Fruit fly (Drosophila melanogaster) whole organism, embryonic: ENCODE measurements around the gene Cdc23.
A peak's percentile ranks its signal among the peaks of the same experiment; 100 is the strongest.

Source experiments
- CG10267 ChIP-seq: fragments of 200-800 bp; sonication (Bioruptor generic); optimal IDR thresholded peaks from 2 replicates; lab custom pipeline; 2018; ENCODE audit warnings: missing biosample characterization, mild to moderate bottlenecking, missing genetic modification characterization, moderate library complexity
- CG10462 ChIP-seq: fragments of 200-800 bp; sonication (Bioruptor generic); optimal IDR thresholded peaks from 2 replicates; lab custom pipeline; 2016; ENCODE audit warnings: missing biosample characterization, missing genetic modification characterization
- CG12219 ChIP-seq: fragments of 200-800 bp; sonication (Bioruptor generic); optimal IDR thresholded peaks from 3 replicates; lab custom pipeline; 2018; ENCODE audit warnings: missing biosample characterization, mild to moderate bottlenecking, missing genetic modification characterization
- CG12391 ChIP-seq: fragments of 200-800 bp; sonication (Bioruptor generic); optimal IDR thresholded peaks from 3 replicates; lab custom pipeline; 2018; ENCODE audit warnings: missing biosample characterization, mild to moderate bottlenecking, missing genetic modification characterization, moderate library complexity
- CG13775 ChIP-seq: fragments of 200-800 bp; sonication (Bioruptor generic); optimal IDR thresholded peaks from 3 replicates; lab custom pipeline; 2017; ENCODE audit warnings: missing biosample characterization, mild to moderate bottlenecking, missing genetic modification characterization
- CG14441 ChIP-seq: fragments of 200-800 bp; sonication (Bioruptor generic); IDR thresholded peaks from 2 replicates; pipeline ENCODE4 v1.3.6; 2022; ENCODE audit warnings: missing biosample characterization, missing genetic modification characterization
- CG17802 ChIP-seq: fragments of 200-800 bp; sonication (Bioruptor generic); optimal IDR thresholded peaks from 2 replicates; lab custom pipeline; 2018; ENCODE audit warnings: missing biosample characterization, mild to moderate bottlenecking, missing genetic modification characterization, moderate library complexity
- CG18262 ChIP-seq: fragments of 200-800 bp; optimal IDR thresholded peaks from 3 replicates; lab custom pipeline; 2019; ENCODE audit warnings: missing biosample characterization, mild to moderate bottlenecking, missing genetic modification characterization, moderate library complexity
- CG30403 ChIP-seq: fragments of 200-800 bp; sonication (Bioruptor generic); optimal IDR thresholded peaks from 3 replicates; lab custom pipeline; 2016; ENCODE audit warnings: missing biosample characterization, missing genetic modification characterization
- CG31224 ChIP-seq: fragments of 200-800 bp; sonication (Bioruptor generic); IDR thresholded peaks from 2 replicates; pipeline ENCODE4 v1.3.6; 2022; ENCODE audit warnings: missing biosample characterization, missing genetic modification characterization
- CG3163 ChIP-seq: fragments of 200-800 bp; sonication (Bioruptor generic); optimal IDR thresholded peaks from 3 replicates; lab custom pipeline; 2016; ENCODE audit warnings: missing biosample characterization, missing genetic modification characterization
- CG32532 ChIP-seq: fragments of 200-800 bp; sonication (Bioruptor generic); IDR thresholded peaks from 2 replicates; pipeline ENCODE4 v1.3.6; 2022; ENCODE audit warnings: missing biosample characterization, missing genetic modification characterization
- CG4360 ChIP-seq: fragments of 200-800 bp; sonication (Bioruptor generic); IDR thresholded peaks from 2 replicates; pipeline ENCODE4 v1.3.6; 2022; ENCODE audit warnings: missing biosample characterization, missing genetic modification characterization
- CG4617 ChIP-seq: fragments of 200-800 bp; sonication (Bioruptor generic); optimal IDR thresholded peaks from 3 replicates; lab custom pipeline; 2016; ENCODE audit warnings: missing biosample characterization, missing genetic modification characterization, borderline replicate concordance
- CG6689 ChIP-seq: fragments of 200-800 bp; sonication (Bioruptor generic); IDR thresholded peaks from 2 replicates; pipeline ENCODE4 v1.3.6; 2022; ENCODE audit warnings: missing biosample characterization, missing genetic modification characterization
- CG6854 ChIP-seq: fragments of 200-800 bp; sonication (Bioruptor generic); optimal IDR thresholded peaks from 3 replicates; lab custom pipeline; 2017; ENCODE audit warnings: missing biosample characterization, mild to moderate bottlenecking, missing genetic modification characterization
- CG7372 ChIP-seq: fragments of 200-800 bp; sonication (Bioruptor generic); IDR thresholded peaks from 2 replicates; pipeline ENCODE4 v1.3.6; 2022; ENCODE audit warnings: missing biosample characterization, missing genetic modification characterization
- CG9215 ChIP-seq: fragments of 200-800 bp; sonication (Bioruptor generic); IDR thresholded peaks from 2 replicates; pipeline ENCODE4 v1.3.6; 2022; ENCODE audit warnings: missing biosample characterization, missing genetic modification characterization
- CG9932 ChIP-seq: fragments of 200-800 bp; sonication (Bioruptor generic); IDR thresholded peaks from 2 replicates; pipeline ENCODE4 v1.3.6; 2022; ENCODE audit warnings: missing biosample characterization, missing genetic modification characterization
- Deaf1 ChIP-seq: fragments of 200-800 bp; optimal IDR thresholded peaks from 3 replicates; lab custom pipeline; 2019; ENCODE audit warnings: missing biosample characterization, mild to moderate bottlenecking, missing genetic modification characterization, moderate library complexity
- H2.0 ChIP-seq: fragments of 200-800 bp; sonication (Bioruptor generic); IDR thresholded peaks from 2 replicates; pipeline ENCODE4 v1.3.6; 2022; ENCODE audit warnings: missing biosample characterization, missing genetic modification characterization
- HHEX ChIP-seq: fragments of 200-800 bp; sonication (Bioruptor generic); optimal IDR thresholded peaks from 3 replicates; lab custom pipeline; 2017; ENCODE audit warnings: missing biosample characterization, mild to moderate bottlenecking, missing genetic modification characterization, missing genetic modification reagents
- Hr51 ChIP-seq, 2 experiments: fragments of 200-800 bp; sonication (Bioruptor generic); optimal IDR thresholded peaks; 2 replicates in 1 of 2; 3 replicates in 1 of 2; lab custom pipeline; 2016 to 2018; ENCODE audit warnings: missing biosample characterization in 2 of 2, missing genetic modification characterization in 2 of 2, mild to moderate bottlenecking in 1 of 2, moderate library complexity in 1 of 2
- Mad ChIP-seq: fragments of 200-800 bp; sonication (Bioruptor generic); optimal IDR thresholded peaks from 2 replicates; lab custom pipeline; 2016; ENCODE audit warnings: missing biosample characterization, missing genetic modification characterization
- Poxn ChIP-seq: fragments of 200-800 bp; sonication (Bioruptor generic); IDR thresholded peaks from 2 replicates; pipeline ENCODE4 v1.3.6; 2022; ENCODE audit warnings: missing biosample characterization, missing genetic modification characterization
- Ravus ChIP-seq: fragments of 200-800 bp; sonication (Bioruptor generic); IDR thresholded peaks from 2 replicates; pipeline ENCODE4 v1.3.6; 2022; ENCODE audit warnings: missing biosample characterization, missing genetic modification characterization
- Rfx ChIP-seq: fragments of 200-800 bp; sonication (Bioruptor generic); IDR thresholded peaks from 2 replicates; pipeline ENCODE4 v1.3.6; 2022; ENCODE audit warnings: missing biosample characterization, missing genetic modification characterization
- Six4 ChIP-seq: fragments of 200-800 bp; sonication (Bioruptor generic); optimal IDR thresholded peaks from 2 replicates; lab custom pipeline; 2016; ENCODE audit warnings: missing biosample characterization, missing genetic modification characterization
- Sox102F ChIP-seq: fragments of 200-800 bp; sonication (Bioruptor generic); optimal IDR thresholded peaks from 2 replicates; lab custom pipeline; 2018; ENCODE audit warnings: missing biosample characterization, mild to moderate bottlenecking, missing genetic modification characterization, moderate library complexity
- Ssrp ChIP-seq: fragments of 200-800 bp; sonication (Bioruptor generic); optimal IDR thresholded peaks from 2 replicates; lab custom pipeline; 2018; ENCODE audit warnings: missing biosample characterization, mild to moderate bottlenecking, missing genetic modification characterization, moderate library complexity
- dmrt11E ChIP-seq: fragments of 200-800 bp; sonication (Bioruptor generic); optimal IDR thresholded peaks from 3 replicates; lab custom pipeline; 2018; ENCODE audit warnings: missing biosample characterization, mild to moderate bottlenecking, missing genetic modification characterization, moderate library complexity
- fd3F ChIP-seq: fragments of 200-800 bp; sonication (Bioruptor generic); optimal IDR thresholded peaks from 2 replicates; lab custom pipeline; 2018; ENCODE audit warnings: missing biosample characterization, mild to moderate bottlenecking, missing genetic modification characterization, moderate library complexity
- fru ChIP-seq: fragments of >200 bp; optimal IDR thresholded peaks from 2 replicates; lab custom pipeline; 2017
- ftz-f1 ChIP-seq: fragments of 200-800 bp; sonication (Bioruptor generic); optimal IDR thresholded peaks from 2 replicates; lab custom pipeline; 2016; ENCODE audit warnings: missing biosample characterization, missing genetic modification characterization
- gsb ChIP-seq: fragments of 200-800 bp; sonication (Bioruptor generic); IDR thresholded peaks from 2 replicates; pipeline ENCODE4 v1.3.6; 2022; ENCODE audit warnings: missing biosample characterization, missing genetic modification characterization
- hbn ChIP-seq: fragments of 200-800 bp; sonication (Bioruptor generic); IDR thresholded peaks from 2 replicates; pipeline ENCODE4 v1.3.6; 2022; ENCODE audit warnings: missing biosample characterization, missing genetic modification characterization; ENCODE audit not compliant: partially characterized antibody
- hth ChIP-seq: fragments of >200 bp; optimal IDR thresholded peaks from 2 replicates; lab custom pipeline; 2017; ENCODE audit warnings: inconsistent platforms
- lola ChIP-seq, 3 experiments: fragments of >200 bp in 2 of 3; fragments of 200-800 bp in 1 of 3; sonication (Bioruptor generic) in 1 of 3; optimal IDR thresholded peaks; 2 replicates each; lab custom pipeline; 2017 to 2019; ENCODE audit warnings: missing biosample characterization in 3 of 3, missing genetic modification characterization in 3 of 3, mild to moderate bottlenecking in 1 of 3, moderate library complexity in 1 of 3
- odd ChIP-seq: fragments of 200-800 bp; sonication (Bioruptor generic); optimal IDR thresholded peaks from 2 replicates; lab custom pipeline; 2017; ENCODE audit warnings: missing biosample characterization, mild to moderate bottlenecking, missing genetic modification characterization
- pan ChIP-seq, 4 experiments: fragments of >200 bp in 3 of 4; fragments of 200-800 bp in 1 of 4; sonication (Bioruptor generic) in 1 of 4; optimal IDR thresholded peaks in 3 of 4; IDR thresholded peaks in 1 of 4; 2 replicates each; pipeline versions ENCODE4 v1.3.6 to Lab custom; 2017 to 2022; ENCODE audit warnings: missing biosample characterization in 2 of 4, missing genetic modification characterization in 2 of 4, mixed read lengths in 1 of 4
- prd ChIP-seq, 3 experiments: fragments of >200 bp in 2 of 3; fragments of 200-800 bp in 1 of 3; sonication (Bioruptor generic) in 1 of 3; optimal IDR thresholded peaks in 2 of 3; IDR thresholded peaks in 1 of 3; 2 replicates in 2 of 3; 3 replicates in 1 of 3; pipeline versions ENCODE4 v1.3.6 to Lab custom; 2017 to 2022; ENCODE audit warnings: missing biosample characterization in 1 of 3, missing genetic modification characterization in 1 of 3
- pzg ChIP-seq: fragments of 200-800 bp; sonication (Bioruptor generic); optimal IDR thresholded peaks from 3 replicates; lab custom pipeline; 2018; ENCODE audit warnings: missing biosample characterization, mild to moderate bottlenecking, missing genetic modification characterization, moderate library complexity
- shn ChIP-seq: fragments of 200-800 bp; sonication (Bioruptor generic); optimal IDR thresholded peaks from 3 replicates; lab custom pipeline; 2016; ENCODE audit warnings: missing biosample characterization, missing genetic modification characterization
- slou ChIP-seq: fragments of 200-800 bp; sonication (Bioruptor generic); optimal IDR thresholded peaks from 3 replicates; lab custom pipeline; 2016; ENCODE audit warnings: missing biosample characterization, missing genetic modification characterization
- tin ChIP-seq: fragments of 200-800 bp; sonication (Bioruptor generic); optimal IDR thresholded peaks from 3 replicates; lab custom pipeline; 2016; ENCODE audit warnings: missing biosample characterization, missing genetic modification characterization
- unc-4 ChIP-seq: fragments of 200-800 bp; sonication (Bioruptor generic); IDR thresholded peaks from 2 replicates; pipeline ENCODE4 v1.3.6; 2022; ENCODE audit warnings: missing biosample characterization, missing genetic modification characterization; ENCODE audit not compliant: partially characterized antibody
- zen2 ChIP-seq: fragments of 200-800 bp; sonication (Bioruptor generic); IDR thresholded peaks from 3 replicates; pipeline ENCODE4 v1.3.6; 2022; ENCODE audit warnings: missing biosample characterization, missing genetic modification characterization; ENCODE audit not compliant: partially characterized antibody

Gene Cdc23

DNA sequence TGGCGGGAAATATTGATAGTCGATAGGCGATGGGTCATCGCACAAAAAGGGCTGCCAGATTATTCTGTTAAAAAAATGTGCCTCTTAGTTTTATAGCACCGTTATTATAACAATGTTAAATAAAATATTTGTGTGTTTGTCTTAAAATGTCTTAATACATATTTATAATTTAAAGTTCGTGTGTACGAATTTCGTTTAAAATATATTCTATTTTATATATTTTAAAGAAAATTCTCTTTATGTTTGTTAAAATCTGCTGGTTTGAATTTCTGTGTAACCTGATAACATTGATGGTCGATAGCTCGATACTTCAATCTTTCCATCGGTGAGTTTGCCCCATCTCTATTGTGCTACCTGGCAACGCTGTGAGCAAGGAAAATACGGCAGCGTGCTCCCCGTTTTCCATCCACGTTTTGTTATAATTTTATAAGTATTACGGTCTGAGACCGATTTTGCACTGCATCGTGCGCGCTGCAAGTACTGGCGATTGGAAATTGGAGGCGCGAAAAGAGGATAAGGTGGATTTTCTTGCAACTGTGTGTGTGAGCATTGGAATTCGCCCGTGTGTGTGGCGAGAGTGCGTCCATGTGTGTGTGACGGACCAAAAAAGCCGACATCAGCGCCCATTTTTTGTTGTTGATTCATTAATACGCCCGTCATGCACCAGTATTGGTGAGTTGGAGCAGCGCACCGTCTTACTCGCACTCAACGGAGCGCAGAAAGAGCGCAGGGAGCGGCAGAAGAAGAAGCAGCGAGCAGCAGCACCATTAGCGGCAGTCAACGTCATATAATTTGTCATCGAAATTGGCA lies 42.2 kb upstream of the Cdc23 start, which contains the start of the genes CG10949 and Arpc2 (continued):
- TF ChIP-seq CG13775, result peak; percentile 65
- peak; percentile 34; the same call in 1 of the 2 replicates for TF ChIP-seq Rfx (GFP tag; lab: Robert Waterston, UW)
- TF ChIP-seq gsb (GFP tag; lab: Robert Waterston, UW), result no peak
- TF ChIP-seq prd (optimal IDR thresholded peaks at IDR 0.05; lab: Kevin White, UChicago), result no peak
- TF ChIP-seq prd (GFP tag; IDR thresholded peaks at IDR 0.05; lab: Robert Waterston, UW), result peak; percentile 59; the same call in 1 of the 3 replicates
- no peak for TF ChIP-seq Ravus (GFP tag; lab: Robert Waterston, UW)
- no peak for TF ChIP-seq hth (lab: Kevin White, UChicago)
- peak; percentile 66 for TF ChIP-seq unc-4 (GFP tag; lab: Robert Waterston, UW)
- TF ChIP-seq HHEX (GFP tag; lab: Kevin White, UChicago), result no peak
- peak; percentile 8 for TF ChIP-seq Mad
- peak; percentile 66 for TF ChIP-seq CG10267 (tag; lab: Kevin White, UChicago)
- peak; percentile 49 for TF ChIP-seq CG4617 (GFP tag; lab: Kevin White, UChicago)
- TF ChIP-seq CG9215 (GFP tag; lab: Robert Waterston, UW), result peak; percentile 72
- no peak for TF ChIP-seq Poxn (GFP tag; lab: Robert Waterston, UW)
- peak; percentile 26 for TF ChIP-seq Six4 (GFP tag; lab: Kevin White, UChicago)
- TF ChIP-seq Deaf1 (tag; lab: Kevin White, UChicago), result peak; percentile 31
- TF ChIP-seq odd, result peak; percentile 8
- TF ChIP-seq Ssrp (tag; lab: Kevin White, UChicago), result peak; percentile 31
- TF ChIP-seq CG3163 (GFP tag; lab: Kevin White, UChicago), result no peak
- no peak for TF ChIP-seq ftz-f1 (GFP tag; lab: Kevin White, UChicago)
- TF ChIP-seq shn (GFP tag; lab: Kevin White, UChicago), result no peak
- TF ChIP-seq Hr51 (GFP tag; optimal IDR thresholded peaks at IDR 0.05; lab: Kevin White, UChicago), result peak in 1 of 2 experiments; percentile 68
- no peak for TF ChIP-seq CG17802 (tag; lab: Kevin White, UChicago)
- peak; percentile 58 for TF ChIP-seq dmrt11E (tag; lab: Kevin White, UChicago)
- TF ChIP-seq CG18262 (tag; lab: Kevin White, UChicago), result peak; percentile 66
- TF ChIP-seq CG7372 (GFP tag; lab: Robert Waterston, UW), result peak; percentile 64
- peak; percentile 48; the same call in 1 of the 2 replicates for TF ChIP-seq CG6689 (GFP tag; lab: Robert Waterston, UW)
- TF ChIP-seq pan (optimal IDR thresholded peaks at IDR 0.05; lab: Kevin White, UChicago), result no peak
- peak in 1 of 2 experiments; percentile 35 for TF ChIP-seq pan (GFP tag; optimal IDR thresholded peaks at IDR 0.05 in 1 of 2, IDR thresholded peaks at IDR 0.05 in 1 of 2)
- peak; percentile 17 for TF ChIP-seq slou
- peak; percentile 50 for TF ChIP-seq pzg (GFP tag; lab: Kevin White, UChicago)
- peak; percentile 59 for TF ChIP-seq fd3F (GFP tag; lab: Kevin White, UChicago)
- peak in 1 of 3 experiments; percentile 59 for TF ChIP-seq lola (GFP tag; optimal IDR thresholded peaks at IDR 0.05; lab: Kevin White, UChicago)
- TF ChIP-seq CG31224 (GFP tag; lab: Robert Waterston, UW), result peak; percentile 77
- TF ChIP-seq CG9932 (GFP tag; lab: Robert Waterston, UW), result peak; percentile 63
- peak; percentile 65 for TF ChIP-seq CG30403
- peak; percentile 46 for TF ChIP-seq tin (GFP tag; lab: Kevin White, UChicago)
- 0 out of 3 replicates have a peak, but pooled peaks have one; percentile 10 for TF ChIP-seq zen2 (GFP tag; lab: Robert Waterston, UW)
- TF ChIP-seq CG12219, result no peak
- TF ChIP-seq CG32532 (GFP tag; lab: Robert Waterston, UW), result peak; percentile 68
- TF ChIP-seq fru, result no peak
- TF ChIP-seq CG6854 (GFP tag; lab: Kevin White, UChicago), result no peak
- TF ChIP-seq hbn, result no peak; the same call in 1 of the 2 replicates
- TF ChIP-seq CG14441 (GFP tag; lab: Robert Waterston, UW), result peak; percentile 47; the same call in 1 of the 2 replicates
- 0 out of 2 replicates have a peak, but pooled peaks have one; percentile 26 for TF ChIP-seq CG4360
- peak; percentile 17 for TF ChIP-seq CG10462
- peak; percentile 61 for TF ChIP-seq Sox102F
- TF ChIP-seq CG12391, result peak; percentile 77
- TF ChIP-seq H2.0, result peak; percentile 38; the same call in 1 of the 2 replicates
